Worm (Caenorhabditis elegans) whole organism, L4 larva: ENCODE data around the gene T26C12.1.

ENCODE experiments used
- F37D6.2 ChIP-seq: sonication (generic microtip); optimal IDR thresholded peaks from 2 replicates; lab custom pipeline; 2016; ENCODE audit warnings: mild to moderate bottlenecking, missing genetic modification characterization, missing compliant biosample characterization
- T26A8.4 ChIP-seq: fragments of 200-800 bp; sonication (Bioruptor generic); IDR thresholded peaks from 2 replicates; pipeline ENCODE4 v1.3.6; 2022; ENCODE audit warnings: missing genetic modification characterization, missing compliant biosample characterization
- ZK337.2 ChIP-seq: fragments of 200-800 bp; sonication (Bioruptor generic); IDR thresholded peaks from 2 replicates; pipeline ENCODE4 v1.3.6; 2022; ENCODE audit warnings: missing genetic modification reagents, missing genetic modification characterization, missing compliant biosample characterization
- arid-1 ChIP-seq: fragments of 200-800 bp; sonication (Bioruptor generic); conservative IDR thresholded peaks from 2 replicates; pipeline ENCODE4 v1.3.6; 2022; ENCODE audit warnings: missing genetic modification reagents, missing genetic modification characterization, missing compliant biosample characterization
- attf-4 ChIP-seq: sonication (generic microtip); optimal IDR thresholded peaks from 3 replicates; lab custom pipeline; 2017; ENCODE audit warnings: missing biosample characterization, missing genetic modification characterization
- ceh-20 ChIP-seq: fragments of 200-800 bp; sonication (Bioruptor generic); IDR thresholded peaks from 2 replicates; pipeline ENCODE4 v1.3.6; 2022; ENCODE audit warnings: missing genetic modification reagents, missing genetic modification characterization, missing compliant biosample characterization
- daf-16 ChIP-seq, 3 experiments: sonication (generic microtip); optimal IDR thresholded peaks; 2 replicates each; lab custom pipeline; 2016 to 2017; ENCODE audit warnings: missing genetic modification characterization in 3 of 3, missing genetic modification reagents in 3 of 3, mild to moderate bottlenecking in 2 of 3, missing compliant biosample characterization in 2 of 3, missing biosample characterization in 1 of 3, moderate library complexity in 1 of 3
- daf-19 ChIP-seq: fragments of 200-800 bp; sonication (Bioruptor generic); conservative IDR thresholded peaks from 2 replicates; pipeline ENCODE4 v1.3.6; 2022; ENCODE audit warnings: missing genetic modification characterization, missing compliant biosample characterization
- daf-8 ChIP-seq: fragments of 200-800 bp; sonication (Bioruptor generic); IDR thresholded peaks from 2 replicates; pipeline ENCODE4 v1.3.6; 2022; ENCODE audit warnings: missing genetic modification characterization, missing compliant biosample characterization
- dmd-6 ChIP-seq: fragments of 200-800 bp; sonication (Bioruptor generic); IDR thresholded peaks from 2 replicates; pipeline ENCODE4 v1.3.6; 2022; ENCODE audit warnings: missing genetic modification reagents, missing genetic modification characterization, missing compliant biosample characterization
- dpl-1 ChIP-seq: fragments of 150-350 bp; optimal IDR thresholded peaks from 2 replicates; lab custom pipeline; 2014; ENCODE audit warnings: missing biosample characterization, missing genetic modification reagents, missing genetic modification characterization
- duxl-1 ChIP-seq: sonication (generic microtip); optimal IDR thresholded peaks from 2 replicates; lab custom pipeline; 2016; ENCODE audit warnings: mild to moderate bottlenecking, missing genetic modification characterization, moderate library complexity, missing compliant biosample characterization; ENCODE audit not compliant: poor library complexity
- dve-1 ChIP-seq: sonication (generic microtip); optimal IDR thresholded peaks from 2 replicates; lab custom pipeline; 2017; ENCODE audit warnings: antibody characterized with exemption, mild to moderate bottlenecking, missing genetic modification characterization, missing compliant biosample characterization; ENCODE audit not compliant: insufficient read depth
- egl-43 ChIP-seq: fragments of 200-800 bp; sonication (Bioruptor generic); IDR thresholded peaks from 2 replicates; pipeline ENCODE4 v1.3.6; 2022; ENCODE audit warnings: missing genetic modification reagents, missing genetic modification characterization, missing compliant biosample characterization
- fkh-10 ChIP-seq: fragments of 150-350 bp; optimal IDR thresholded peaks from 2 replicates; lab custom pipeline; 2014; ENCODE audit warnings: missing biosample characterization, missing genetic modification reagents, missing genetic modification characterization
- gei-8 ChIP-seq: fragments of 200-800 bp; sonication (Bioruptor generic); optimal IDR thresholded peaks from 2 replicates; lab custom pipeline; 2018; ENCODE audit warnings: mild to moderate bottlenecking, missing genetic modification characterization, missing compliant biosample characterization
- hlh-11 ChIP-seq: fragments of 200-800 bp; sonication (Bioruptor generic); optimal IDR thresholded peaks from 2 replicates; lab custom pipeline; 2018; ENCODE audit warnings: mild to moderate bottlenecking, missing genetic modification characterization, missing compliant biosample characterization
- hlh-30 ChIP-seq: sonication (generic microtip); optimal IDR thresholded peaks from 2 replicates; lab custom pipeline; 2017; ENCODE audit warnings: antibody characterized with exemption, mild to moderate bottlenecking, missing genetic modification characterization, missing compliant biosample characterization; ENCODE audit not compliant: insufficient read depth
- hmg-1.1 ChIP-seq: fragments of 200-800 bp; sonication (Bioruptor generic); IDR thresholded peaks from 2 replicates; pipeline ENCODE4 v1.3.6; 2022; ENCODE audit warnings: missing genetic modification reagents, missing genetic modification characterization, missing compliant biosample characterization
- jun-1 ChIP-seq: fragments of 150-350 bp; optimal IDR thresholded peaks from 2 replicates; lab custom pipeline; 2014; ENCODE audit warnings: missing biosample characterization, missing genetic modification reagents, missing genetic modification characterization
- lin-1 ChIP-seq: fragments of 200-800 bp; sonication (Bioruptor generic); IDR thresholded peaks from 2 replicates; pipeline ENCODE4 v1.3.6; 2022; ENCODE audit warnings: missing genetic modification reagents, missing genetic modification characterization, missing compliant biosample characterization
- lin-13 ChIP-seq: fragments of 150-350 bp; optimal IDR thresholded peaks from 2 replicates; lab custom pipeline; 2014; ENCODE audit warnings: missing biosample characterization, missing genetic modification reagents, missing genetic modification characterization
- lsy-2 ChIP-seq, 2 experiments: fragments of 150-350 bp in 1 of 2; sonication (generic microtip) in 1 of 2; optimal IDR thresholded peaks; 2 replicates each; lab custom pipeline; 2014 to 2017; ENCODE audit warnings: missing biosample characterization in 2 of 2, missing genetic modification characterization in 2 of 2
- mdl-1 ChIP-seq, 2 experiments: fragments of 150-350 bp in 1 of 2; sonication (generic microtip) in 1 of 2; optimal IDR thresholded peaks; 2 replicates each; lab custom pipeline; 2014 to 2017; ENCODE audit warnings: missing biosample characterization in 2 of 2, missing genetic modification characterization in 2 of 2
- mep-1 ChIP-seq: fragments of 150-350 bp; sonication (generic microtip); optimal IDR thresholded peaks from 3 replicates; lab custom pipeline; 2014; ENCODE audit warnings: missing biosample characterization, missing genetic modification characterization
- mes-2 ChIP-seq: sonication (generic microtip); optimal IDR thresholded peaks from 2 replicates; lab custom pipeline; 2016; ENCODE audit warnings: missing genotype, mild to moderate bottlenecking, missing genetic modification characterization, missing compliant biosample characterization; ENCODE audit not compliant: poor library complexity, severe bottlenecking
- mxl-2 ChIP-seq: fragments of 200-800 bp; sonication (Bioruptor generic); conservative IDR thresholded peaks from 2 replicates; pipeline ENCODE4 v1.3.6; 2022; ENCODE audit warnings: missing genetic modification reagents, missing genetic modification characterization, missing compliant biosample characterization
- mxl-3 ChIP-seq: fragments of 200-800 bp; sonication (Bioruptor generic); optimal IDR thresholded peaks from 2 replicates; lab custom pipeline; 2018; ENCODE audit warnings: mild to moderate bottlenecking, missing genetic modification characterization, missing compliant biosample characterization
- nhr-10 ChIP-seq: fragments of 150-350 bp; optimal IDR thresholded peaks from 2 replicates; lab custom pipeline; 2014; ENCODE audit warnings: missing biosample characterization, missing genetic modification characterization
- nhr-102 ChIP-seq: sonication (generic microtip); optimal IDR thresholded peaks from 2 replicates; lab custom pipeline; 2016; ENCODE audit warnings: mild to moderate bottlenecking, missing genetic modification characterization, moderate library complexity, missing compliant biosample characterization
- nhr-111 ChIP-seq: fragments of 200-800 bp; sonication (Bioruptor generic); optimal IDR thresholded peaks from 2 replicates; lab custom pipeline; 2018; ENCODE audit warnings: mild to moderate bottlenecking, missing genetic modification characterization, missing compliant biosample characterization
- nhr-25 ChIP-seq: sonication (generic microtip); optimal IDR thresholded peaks from 2 replicates; lab custom pipeline; 2017; ENCODE audit warnings: missing genetic modification characterization, mild to moderate bottlenecking, missing compliant biosample characterization, antibody characterized with exemption, moderate library complexity, borderline replicate concordance; ENCODE audit not compliant: insufficient read depth
- nhr-42 ChIP-seq: fragments of 200-800 bp; sonication (Bioruptor generic); IDR thresholded peaks from 2 replicates; pipeline ENCODE4 v1.3.6; 2022; ENCODE audit warnings: missing genetic modification characterization, missing compliant biosample characterization
- nhr-48 ChIP-seq: sonication (generic microtip); optimal IDR thresholded peaks from 2 replicates; lab custom pipeline; 2016; ENCODE audit warnings: mild to moderate bottlenecking, missing genetic modification characterization, missing compliant biosample characterization
- nhr-6 ChIP-seq: fragments of 150-350 bp; optimal IDR thresholded peaks from 2 replicates; lab custom pipeline; 2014; ENCODE audit warnings: missing biosample characterization, missing genetic modification characterization
- nhr-77 ChIP-seq: fragments of 150-350 bp; optimal IDR thresholded peaks from 2 replicates; lab custom pipeline; 2014; ENCODE audit warnings: missing biosample characterization, missing genetic modification characterization
- pha-4 ChIP-seq, 2 experiments: fragments of 150-350 bp in 1 of 2; fragments of 200-800 bp in 1 of 2; sonication (Bioruptor generic) in 1 of 2; IDR thresholded peaks in 1 of 2; optimal IDR thresholded peaks in 1 of 2; 2 replicates each; pipeline versions ENCODE4 v1.3.6 to Lab custom; 2014 to 2022; ENCODE audit warnings: missing genetic modification characterization in 2 of 2, missing genetic modification reagents in 2 of 2, missing biosample characterization in 1 of 2, missing compliant biosample characterization in 1 of 2
- pqm-1 ChIP-seq: sonication (generic microtip); optimal IDR thresholded peaks from 2 replicates; lab custom pipeline; 2017; ENCODE audit warnings: missing biosample characterization, missing genetic modification characterization
- rbr-2 ChIP-seq: sonication (generic microtip); optimal IDR thresholded peaks from 2 replicates; lab custom pipeline; 2016; ENCODE audit warnings: missing genotype, missing genetic modification characterization, missing compliant biosample characterization
- set-16 ChIP-seq: fragments of 200-800 bp; sonication (Bioruptor generic); IDR thresholded peaks from 2 replicates; pipeline ENCODE4 v1.3.6; 2022; ENCODE audit warnings: missing genetic modification reagents, missing genetic modification characterization, missing compliant biosample characterization
- skn-1 ChIP-seq: fragments of 150-350 bp; optimal IDR thresholded peaks from 2 replicates; lab custom pipeline; 2014; ENCODE audit warnings: missing biosample characterization, missing genetic modification characterization
- spr-1 ChIP-seq: sonication (generic microtip); optimal IDR thresholded peaks from 2 replicates; lab custom pipeline; 2016; ENCODE audit warnings: mild to moderate bottlenecking, missing genetic modification characterization, missing compliant biosample characterization
- spr-3 ChIP-seq: fragments of 200-800 bp; sonication (Bioruptor generic); optimal IDR thresholded peaks from 2 replicates; lab custom pipeline; 2018; ENCODE audit warnings: mild to moderate bottlenecking, missing genetic modification characterization, missing compliant biosample characterization
- tra-1 ChIP-seq: fragments of 200-800 bp; sonication (Bioruptor generic); IDR thresholded peaks from 2 replicates; pipeline ENCODE4 v1.3.6; 2022; ENCODE audit warnings: missing genetic modification reagents, missing genetic modification characterization, missing compliant biosample characterization
- zfp-2 ChIP-seq: sonication (generic microtip); optimal IDR thresholded peaks from 2 replicates; lab custom pipeline; 2016; ENCODE audit warnings: mild to moderate bottlenecking, missing genetic modification characterization, missing compliant biosample characterization

Gene T26C12.1

DNA sequence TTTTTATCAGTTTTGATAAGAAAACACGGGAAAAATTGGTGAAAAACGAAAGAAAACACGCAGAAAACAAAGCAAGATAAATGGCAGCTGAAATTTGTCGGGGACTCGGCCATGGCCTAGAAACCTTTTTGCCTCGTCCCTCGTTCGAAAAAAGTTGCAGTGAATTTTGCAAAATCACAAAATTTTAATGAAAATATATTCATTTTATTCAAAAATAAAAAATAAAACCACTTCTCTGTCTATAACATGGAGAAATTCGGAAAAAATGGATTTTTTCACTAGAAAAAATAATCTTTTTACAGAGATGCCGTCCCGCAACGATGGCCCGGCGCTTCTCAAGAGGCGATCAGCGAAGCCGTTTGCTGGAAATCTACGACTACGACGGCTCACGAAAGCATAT, 36.6 kb upstream of the T26C12.1 start, which contains the start of gene Y67D8A.2:
Y67D8A.2 (plus strand) TSS at position 301 of the 400 bp plus-strand sequence.
- TF ChIP-seq zfp-2, result no peak
- no peak for TF ChIP-seq attf-4 (tag; lab: Kevin White, UChicago)
- no peak for TF ChIP-seq nhr-111 (GFP tag; lab: Kevin White, UChicago)
- no peak for TF ChIP-seq ceh-20 (GFP tag; lab: Robert Waterston, UW)
- TF ChIP-seq dve-1 (tag; lab: Kevin White, UChicago), result no peak
- TF ChIP-seq egl-43 (GFP tag; lab: Robert Waterston, UW), result no peak
- TF ChIP-seq hmg-1.1 (GFP tag; lab: Robert Waterston, UW), result no peak
- no peak for TF ChIP-seq arid-1
- no peak for TF ChIP-seq skn-1 (tag; lab: Kevin White, UChicago)
- TF ChIP-seq jun-1 (tag; lab: Kevin White, UChicago), result no peak

ce11 chrIV:3227549-3228139, 31.1 kb upstream of the T26C12.1 start:
- peak; percentile 97 for TF ChIP-seq pqm-1 (tag; lab: Kevin White, UChicago)
- TF ChIP-seq F37D6.2 (tag; lab: Kevin White, UChicago), result no peak
- TF ChIP-seq dpl-1 (GFP tag; lab: Kevin White, UChicago), result peak; percentile 39
- peak in 1 of 2 experiments; percentile 76 for TF ChIP-seq lsy-2 (tag; optimal IDR thresholded peaks at IDR 0.05; lab: Kevin White, UChicago)
- peak; percentile 67 for TF ChIP-seq nhr-102 (tag; lab: Kevin White, UChicago)
- peak; percentile 77 for TF ChIP-seq nhr-77 (tag; lab: Kevin White, UChicago)
- peak; percentile 5 for TF ChIP-seq nhr-25 (tag; lab: Kevin White, UChicago)
- TF ChIP-seq pha-4 (GFP tag; IDR thresholded peaks at IDR 0.05; lab: Robert Waterston, UW), result no peak; the same call in 1 of the 2 replicates
- peak; percentile 84 for TF ChIP-seq pha-4 (tag; optimal IDR thresholded peaks at IDR 0.05; lab: Kevin White, UChicago)
- peak; percentile 72 for TF ChIP-seq nhr-48 (tag; lab: Kevin White, UChicago)
- peak; percentile 57 for TF ChIP-seq jun-1 (tag; lab: Kevin White, UChicago)
- TF ChIP-seq fkh-10 (GFP tag; lab: Kevin White, UChicago), result no peak
- TF ChIP-seq gei-8 (GFP tag; lab: Kevin White, UChicago), result peak; percentile 55
- peak; percentile 89 for TF ChIP-seq dmd-6
- TF ChIP-seq set-16 (GFP tag; lab: Robert Waterston, UW), result 0 out of 2 replicates have a peak, but pooled peaks have one; percentile 5
- peak; percentile 55 for TF ChIP-seq rbr-2 (tag; lab: Kevin White, UChicago)
- TF ChIP-seq nhr-6 (tag; lab: Kevin White, UChicago), result peak; percentile 94
- peak; percentile 37 for TF ChIP-seq spr-1
- no peak for TF ChIP-seq daf-19
- no peak for TF ChIP-seq ZK337.2
- peak; percentile 96 for TF ChIP-seq hlh-11 (tag; lab: Kevin White, UChicago)
- peak; percentile 97 for TF ChIP-seq dve-1 (tag; lab: Kevin White, UChicago)
- TF ChIP-seq lin-13 (GFP tag; lab: Kevin White, UChicago), result peak; percentile 40
- TF ChIP-seq duxl-1 (tag; lab: Kevin White, UChicago), result no peak
- TF ChIP-seq tra-1 (GFP tag; lab: Robert Waterston, UW), result 0 out of 2 replicates have a peak, but pooled peaks have one; percentile 28
- peak; percentile 38; the same call in 1 of the 2 replicates for TF ChIP-seq lin-1
- TF ChIP-seq mes-2 (tag; lab: Kevin White, UChicago), result peak; percentile 60
- peak; percentile 5 for TF ChIP-seq nhr-10 (tag; lab: Kevin White, UChicago)
- TF ChIP-seq hmg-1.1 (GFP tag; lab: Robert Waterston, UW), result 0 out of 2 replicates have a peak, but pooled peaks have one; percentile 40
- no peak for TF ChIP-seq spr-3
- TF ChIP-seq nhr-42 (GFP tag; lab: Robert Waterston, UW), result no peak
- TF ChIP-seq mxl-2 (GFP tag; lab: Robert Waterston, UW), result 0 out of 2 replicates have a peak, but pooled peaks have one; percentile 55
- peak in 1 of 2 experiments; percentile 81 for TF ChIP-seq mdl-1 (tag; optimal IDR thresholded peaks at IDR 0.05; lab: Kevin White, UChicago)
- peak; percentile 75 for TF ChIP-seq hlh-30 (tag; lab: Kevin White, UChicago)
- TF ChIP-seq daf-8 (GFP tag; lab: Robert Waterston, UW), result no peak
- peak; percentile 86 for TF ChIP-seq mep-1 (tag; lab: Kevin White, UChicago)
- peak in 1 of 2 experiments; percentile 62 for TF ChIP-seq daf-16 (GFP tag; optimal IDR thresholded peaks at IDR 0.05; lab: Kevin White, UChicago)
- TF ChIP-seq daf-16 (tag; optimal IDR thresholded peaks at IDR 0.05; lab: Kevin White, UChicago), result peak; percentile 92
- TF ChIP-seq T26A8.4 (GFP tag; lab: Robert Waterston, UW), result no peak
- peak; percentile 69 for TF ChIP-seq mxl-3 (GFP tag; lab: Kevin White, UChicago)
